Worm (Caenorhabditis elegans) whole organism, young adult: ENCODE results near the gene F59G1.8.

Experiments
- B0336.3 ChIP-seq: fragments of 200-800 bp; sonication (Bioruptor generic); IDR thresholded peaks from 2 replicates; pipeline ENCODE4 v1.3.6; 2022; ENCODE audit warnings: missing genetic modification characterization, missing compliant biosample characterization
- C17E4.6 ChIP-seq: fragments of 200-800 bp; sonication (Bioruptor generic); IDR thresholded peaks from 2 replicates; pipeline ENCODE4 v1.3.6; 2022; ENCODE audit warnings: missing genetic modification reagents, missing genetic modification characterization, missing compliant biosample characterization
- F22D6.2 ChIP-seq: sonication (generic microtip); optimal IDR thresholded peaks from 2 replicates; lab custom pipeline; 2016; ENCODE audit warnings: mild to moderate bottlenecking, missing genetic modification characterization, missing compliant biosample characterization
- F37B4.10 ChIP-seq: fragments of 200-800 bp; sonication (Bioruptor generic); IDR thresholded peaks from 2 replicates; pipeline ENCODE4 v1.3.6; 2022; ENCODE audit warnings: missing genetic modification characterization, missing compliant biosample characterization
- F49E8.2 ChIP-seq: sonication (generic microtip); optimal IDR thresholded peaks from 3 replicates; lab custom pipeline; 2017; ENCODE audit warnings: missing genetic modification characterization, mild to moderate bottlenecking, missing compliant biosample characterization, antibody characterized with exemption, moderate library complexity; ENCODE audit not compliant: insufficient read depth
- K11D2.4 ChIP-seq: fragments of 200-800 bp; sonication (Bioruptor generic); IDR thresholded peaks from 2 replicates; pipeline ENCODE4 v1.3.6; 2022; ENCODE audit warnings: missing genetic modification reagents, missing genetic modification characterization, missing compliant biosample characterization
- aptf-2 ChIP-seq: fragments of 200-800 bp; sonication (Bioruptor generic); conservative IDR thresholded peaks from 2 replicates; pipeline ENCODE4 v1.3.6; 2022; ENCODE audit warnings: missing genetic modification reagents, missing genetic modification characterization, missing compliant biosample characterization
- atf-7 ChIP-seq: sonication (generic microtip); optimal IDR thresholded peaks from 2 replicates; lab custom pipeline; 2017; ENCODE audit warnings: mild to moderate bottlenecking, missing genetic modification characterization, missing compliant biosample characterization
- attf-5 ChIP-seq: fragments of 200-800 bp; sonication (Bioruptor generic); optimal IDR thresholded peaks from 2 replicates; lab custom pipeline; 2018; ENCODE audit warnings: mild to moderate bottlenecking, missing genetic modification characterization, missing compliant biosample characterization
- cebp-1 ChIP-seq, 2 experiments: fragments of 200-800 bp in 1 of 2; sonication (Bioruptor generic) in 1 of 2; sonication (generic microtip) in 1 of 2; IDR thresholded peaks in 1 of 2; optimal IDR thresholded peaks in 1 of 2; 2 replicates each; pipeline versions ENCODE4 v1.3.6 to Lab custom; 2017 to 2022; ENCODE audit warnings: missing compliant biosample characterization in 2 of 2, missing genetic modification characterization in 2 of 2, mild to moderate bottlenecking in 1 of 2, missing genetic modification reagents in 1 of 2, moderate library complexity in 1 of 2
- chd-7 ChIP-seq: sonication (generic microtip); optimal IDR thresholded peaks from 2 replicates; lab custom pipeline; 2016; ENCODE audit warnings: mild to moderate bottlenecking, missing genetic modification characterization, moderate library complexity, missing compliant biosample characterization
- dox-1 ChIP-seq: fragments of 200-800 bp; sonication (Bioruptor generic); IDR thresholded peaks from 2 replicates; pipeline ENCODE4 v1.3.6; 2022; ENCODE audit warnings: missing genetic modification reagents, missing genetic modification characterization, missing compliant biosample characterization
- egl-44 ChIP-seq: fragments of 200-800 bp; sonication (Bioruptor generic); IDR thresholded peaks from 2 replicates; pipeline ENCODE4 v1.3.6; 2022; ENCODE audit warnings: missing genetic modification reagents, missing genetic modification characterization, missing compliant biosample characterization
- ets-4 ChIP-seq: fragments of 200-800 bp; sonication (Bioruptor generic); optimal IDR thresholded peaks from 2 replicates; lab custom pipeline; 2018; ENCODE audit warnings: mild to moderate bottlenecking, missing genetic modification characterization, missing compliant biosample characterization
- gei-17 ChIP-seq: fragments of 200-800 bp; sonication (Bioruptor generic); optimal IDR thresholded peaks from 2 replicates; lab custom pipeline; 2018; ENCODE audit warnings: mild to moderate bottlenecking, missing genetic modification characterization, missing compliant biosample characterization
- hlh-12 ChIP-seq: sonication (generic microtip); optimal IDR thresholded peaks from 2 replicates; lab custom pipeline; 2016; ENCODE audit warnings: missing genetic modification characterization, missing compliant biosample characterization
- hmg-20 ChIP-seq: fragments of 200-800 bp; sonication (Bioruptor generic); IDR thresholded peaks from 2 replicates; pipeline ENCODE4 v1.3.6; 2022; ENCODE audit warnings: missing genetic modification reagents, missing genetic modification characterization, missing compliant biosample characterization
- hsf-1 ChIP-seq: fragments of 200-800 bp; sonication (Bioruptor generic); IDR thresholded peaks from 2 replicates; pipeline ENCODE4 v1.3.6; 2022; ENCODE audit warnings: missing genetic modification reagents, missing genetic modification characterization, missing compliant biosample characterization
- let-607 ChIP-seq, 2 experiments: fragments of 200-800 bp in 1 of 2; sonication (Bioruptor generic) in 1 of 2; sonication (generic microtip) in 1 of 2; optimal IDR thresholded peaks; 2 replicates each; lab custom pipeline; 2016 to 2018; ENCODE audit warnings: mild to moderate bottlenecking in 2 of 2, missing compliant biosample characterization in 2 of 2, missing genetic modification characterization in 2 of 2, moderate library complexity in 2 of 2, missing genotype in 1 of 2
- mxl-1 ChIP-seq: sonication (generic microtip); optimal IDR thresholded peaks from 2 replicates; lab custom pipeline; 2016; ENCODE audit warnings: missing genetic modification characterization, missing compliant biosample characterization
- nfyb-1 ChIP-seq: fragments of 200-800 bp; sonication (Bioruptor generic); IDR thresholded peaks from 2 replicates; pipeline ENCODE4 v1.3.6; 2022; ENCODE audit warnings: missing genetic modification reagents, missing genetic modification characterization, missing compliant biosample characterization
- nhr-80 ChIP-seq: sonication (generic microtip); optimal IDR thresholded peaks from 2 replicates; lab custom pipeline; 2016; ENCODE audit warnings: missing genetic modification characterization, missing compliant biosample characterization
- snpc-1.1 ChIP-seq: sonication (generic microtip); optimal IDR thresholded peaks from 2 replicates; lab custom pipeline; 2017; ENCODE audit warnings: missing genetic modification characterization, mild to moderate bottlenecking, missing compliant biosample characterization, antibody characterized with exemption, moderate library complexity, missing genotype, missing genetic modification reagents; ENCODE audit not compliant: insufficient read depth
- snpc-3.4 ChIP-seq: sonication (generic microtip); optimal IDR thresholded peaks from 2 replicates; lab custom pipeline; 2017; ENCODE audit warnings: missing genetic modification characterization, mild to moderate bottlenecking, missing compliant biosample characterization, antibody characterized with exemption, moderate library complexity, missing genotype, missing genetic modification reagents
- snpc-4 ChIP-seq, 5 experiments: fragments of 150-350 bp in 1 of 5; sonication (generic microtip) in 4 of 5; optimal IDR thresholded peaks; 2 replicates each; lab custom pipeline; 2014 to 2018; ENCODE audit warnings: missing genetic modification characterization in 5 of 5, missing biosample characterization in 3 of 5, antibody characterized with exemption in 2 of 5, mild to moderate bottlenecking in 2 of 5, missing compliant biosample characterization in 2 of 5, missing genotype in 2 of 5, moderate library complexity in 2 of 5, missing genetic modification reagents in 1 of 5
- somi-1 ChIP-seq: fragments of 200-800 bp; sonication (Bioruptor generic); optimal IDR thresholded peaks from 2 replicates; lab custom pipeline; 2018; ENCODE audit warnings: mild to moderate bottlenecking, missing genetic modification characterization, missing compliant biosample characterization
- tbp1 ChIP-seq: fragments of 200-800 bp; sonication (Bioruptor generic); optimal IDR thresholded peaks from 2 replicates; lab custom pipeline; 2018; ENCODE audit warnings: mild to moderate bottlenecking, missing genetic modification characterization, missing compliant biosample characterization
- tbx-9 ChIP-seq: sonication (generic microtip); optimal IDR thresholded peaks from 2 replicates; lab custom pipeline; 2016; ENCODE audit warnings: borderline replicate concordance, missing genetic modification characterization, inconsistent platforms, missing compliant biosample characterization
- tlf-1 ChIP-seq: fragments of 200-800 bp; sonication (Bioruptor generic); optimal IDR thresholded peaks from 2 replicates; lab custom pipeline; 2018; ENCODE audit warnings: mild to moderate bottlenecking, missing genetic modification characterization, missing compliant biosample characterization
- unc-62 ChIP-seq: fragments of 150-350 bp; optimal IDR thresholded peaks from 2 replicates; lab custom pipeline; 2014; ENCODE audit warnings: missing biosample characterization, missing genetic modification reagents, missing genetic modification characterization
- ztf-18 ChIP-seq: sonication (generic microtip); optimal IDR thresholded peaks from 2 replicates; lab custom pipeline; 2016; ENCODE audit warnings: missing genotype, mild to moderate bottlenecking, missing genetic modification characterization, missing compliant biosample characterization
- ztf-3 ChIP-seq: fragments of 200-800 bp; sonication (Bioruptor generic); optimal IDR thresholded peaks from 2 replicates; lab custom pipeline; 2018; ENCODE audit warnings: mild to moderate bottlenecking, missing genetic modification characterization, missing compliant biosample characterization

Gene F59G1.8

DNA sequence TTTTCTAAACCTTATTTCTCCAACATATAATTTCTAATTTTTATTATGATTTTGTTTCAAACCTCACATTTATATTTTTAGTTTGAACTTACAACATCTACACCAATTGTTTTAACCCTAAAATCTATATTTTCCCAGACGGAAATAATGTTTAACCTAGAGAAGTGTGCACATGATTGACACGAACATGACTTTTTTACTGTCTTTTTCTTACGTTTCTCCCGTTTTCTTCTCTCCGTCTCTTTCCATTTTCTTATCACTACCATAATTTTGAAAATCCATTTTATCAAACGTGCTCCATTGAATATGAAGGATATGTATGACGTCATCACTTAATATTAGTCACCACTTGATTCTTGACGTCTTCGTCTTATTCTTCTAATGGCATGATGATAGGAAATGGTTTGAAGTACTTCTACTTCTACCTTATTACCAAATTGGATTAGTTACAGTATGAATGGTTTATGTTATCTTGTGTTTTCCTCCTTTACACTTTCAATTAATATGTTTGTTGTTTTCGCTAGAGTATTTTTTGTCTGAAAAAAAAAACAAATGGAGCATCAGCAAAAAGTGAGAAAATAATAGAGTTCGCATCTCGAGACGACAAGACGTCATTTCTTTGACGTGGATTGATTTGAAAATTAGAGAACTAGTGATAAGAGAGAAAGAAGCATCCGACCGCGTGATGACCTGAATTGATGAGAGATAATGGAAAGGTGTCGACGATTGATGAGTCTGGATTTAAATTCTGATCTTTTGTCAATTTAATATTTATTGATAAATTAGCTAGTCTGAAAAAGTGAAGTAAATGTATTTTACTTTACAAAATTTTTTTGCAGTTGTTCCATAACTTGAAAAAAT lies 25.8 kb downstream of the F59G1.8 start:
- TF ChIP-seq unc-62 (GFP tag; lab: Kevin White, UChicago) (peak; percentile 90), nhr-80 (peak; percentile 60), tbp1 (GFP tag; lab: Kevin White, UChicago) (no peak), cebp-1 (GFP tag; IDR thresholded peaks at IDR 0.05; lab: Robert Waterston, UW) (no peak), cebp-1 (tag; optimal IDR thresholded peaks at IDR 0.05; lab: Kevin White, UChicago) (peak; percentile 25), let-607 (tag; optimal IDR thresholded peaks at IDR 0.05; lab: Kevin White, UChicago) (peak in 1 of 2 experiments; percentile 21), chd-7 (tag; lab: Kevin White, UChicago) (no peak), atf-7 (tag; lab: Kevin White, UChicago) (peak; percentile 87)

DNA sequence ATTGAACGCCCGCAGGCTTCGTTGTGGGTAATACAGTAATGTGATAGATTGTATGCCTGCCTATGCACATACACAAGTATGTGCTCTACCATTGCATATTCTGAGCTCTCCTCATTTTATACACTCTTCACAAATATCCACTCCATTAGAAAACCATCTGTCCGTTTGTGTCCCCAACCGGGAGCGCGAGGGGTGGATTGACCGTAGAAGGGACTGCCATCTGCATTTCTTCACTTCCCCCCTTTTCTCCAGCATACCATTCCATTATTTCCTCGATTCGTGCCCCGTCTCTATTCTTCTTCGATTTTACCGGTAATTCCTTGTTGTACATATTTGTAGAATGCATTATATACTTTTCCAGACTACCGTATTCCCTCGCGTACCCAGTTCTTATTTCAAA lies 26.8 kb downstream of the F59G1.8 start:
- TF ChIP-seq ztf-18 (tag; lab: Kevin White, UChicago) (no peak), hsf-1 (no peak), dox-1 (0 out of 2 replicates have a peak, but pooled peaks have one; percentile 6), hmg-20 (GFP tag; lab: Robert Waterston, UW) (no peak), chd-7 (tag; lab: Kevin White, UChicago) (peak; percentile 12)

DNA sequence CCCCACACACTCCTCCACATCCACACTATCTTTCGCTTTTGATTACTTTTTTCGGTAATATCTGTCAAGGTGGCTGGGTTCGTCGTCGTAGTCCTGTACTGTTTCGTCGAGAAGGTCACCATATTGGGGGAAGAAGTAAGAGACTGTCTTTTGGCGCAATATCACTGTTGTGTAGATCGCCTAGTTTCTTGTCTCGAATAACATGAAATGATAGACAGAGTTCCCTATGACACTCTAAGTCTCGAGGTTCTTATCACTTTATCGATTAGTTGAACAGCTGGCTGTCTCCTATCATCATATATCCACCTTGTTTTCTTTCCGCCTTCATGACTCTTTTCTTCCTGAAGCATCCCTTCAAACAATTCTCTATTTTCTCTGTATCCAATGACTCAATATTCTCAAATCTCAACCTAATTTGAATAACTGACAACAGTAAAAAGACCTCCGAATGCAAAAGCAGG lies 27.6 kb downstream of the F59G1.8 start:
- TF ChIP-seq cebp-1 (GFP tag; IDR thresholded peaks at IDR 0.05; lab: Robert Waterston, UW) (no peak), cebp-1 (tag; optimal IDR thresholded peaks at IDR 0.05; lab: Kevin White, UChicago) (peak; percentile 7), unc-62 (GFP tag; lab: Kevin White, UChicago) (no peak), aptf-2 (0 out of 2 replicates have a peak, but pooled peaks have one; percentile 19)

DNA sequence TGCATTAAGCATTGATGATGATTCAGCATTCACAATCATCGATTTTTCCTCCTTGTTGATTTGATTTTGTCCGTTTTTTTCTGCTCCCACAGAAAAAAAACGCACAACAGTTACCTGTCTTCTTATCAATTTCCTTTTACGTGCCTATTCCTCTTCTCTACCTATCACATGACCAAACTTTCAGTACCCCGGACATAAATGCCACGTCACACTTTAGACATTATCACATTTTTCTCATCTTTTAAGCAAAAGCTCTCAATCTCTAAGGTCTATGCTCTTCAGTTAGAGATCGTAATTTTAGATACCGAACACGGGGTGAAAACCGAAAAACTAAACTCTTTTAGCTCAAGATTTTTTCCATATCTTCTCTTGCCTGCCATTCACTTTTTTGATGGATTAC lies 29.6 kb downstream of the F59G1.8 start:
- TF ChIP-seq egl-44 (GFP tag; lab: Robert Waterston, UW) (peak; percentile 70; the same call in 1 of the 2 replicates), atf-7 (tag; lab: Kevin White, UChicago) (peak; percentile 23), snpc-1.1 (tag; lab: Kevin White, UChicago) (no peak), let-607 (tag; optimal IDR thresholded peaks at IDR 0.05; lab: Kevin White, UChicago) (peak; percentile 58 to 88), ztf-3 (no peak), somi-1 (GFP tag; lab: Kevin White, UChicago) (no peak), attf-5 (peak; percentile 19), tbp1 (GFP tag; lab: Kevin White, UChicago) (peak; percentile 17), ets-4 (GFP tag; lab: Kevin White, UChicago) (peak; percentile 22), tlf-1 (GFP tag; lab: Kevin White, UChicago) (peak; percentile 0), snpc-4 (GFP tag; optimal IDR thresholded peaks at IDR 0.05; lab: Kevin White, UChicago) (no peak), snpc-4 (tag; optimal IDR thresholded peaks at IDR 0.05; lab: Kevin White, UChicago) (no peak), cebp-1 (GFP tag; IDR thresholded peaks at IDR 0.05; lab: Robert Waterston, UW) (no peak), cebp-1 (tag; optimal IDR thresholded peaks at IDR 0.05; lab: Kevin White, UChicago) (peak; percentile 33), B0336.3 (no peak), unc-62 (GFP tag; lab: Kevin White, UChicago) (peak; percentile 58), K11D2.4 (GFP tag; lab: Robert Waterston, UW) (no peak), tbx-9 (no peak), mxl-1 (tag; lab: Kevin White, UChicago) (no peak), nfyb-1 (GFP tag; lab: Robert Waterston, UW) (0 out of 2 replicates have a peak, but pooled peaks have one; percentile 8), gei-17 (GFP tag; lab: Kevin White, UChicago) (no peak), nhr-80 (peak; percentile 79), chd-7 (tag; lab: Kevin White, UChicago) (peak; percentile 30)

DNA sequence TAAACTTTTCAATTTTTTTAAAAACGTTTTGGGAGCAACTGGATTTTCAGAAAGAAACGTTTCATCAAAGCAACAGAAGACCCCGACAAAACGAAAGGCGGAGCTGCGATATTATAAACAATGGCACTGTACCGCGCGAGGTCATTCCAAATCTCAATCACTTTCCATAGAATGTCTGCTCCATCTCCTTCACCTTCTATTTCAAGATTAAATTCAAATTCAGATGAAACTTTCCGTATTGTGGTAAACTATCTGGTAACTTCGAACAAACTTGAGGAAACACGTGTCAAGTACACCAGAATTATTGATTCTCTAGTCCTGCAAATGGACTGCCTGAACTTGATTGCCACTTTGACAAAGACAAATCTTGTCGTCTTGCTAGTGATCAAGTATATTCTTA lies 34.4 kb downstream of the F59G1.8 start, which contains the start of gene F28B12.6:
TSS of gene F28B12.6 (plus strand) at position 49 of the 400 bp plus-strand sequence.
- no peak for TF ChIP-seq F37B4.10 (GFP tag; lab: Robert Waterston, UW)
- no peak for TF ChIP-seq cebp-1 (GFP tag; IDR thresholded peaks at IDR 0.05; lab: Robert Waterston, UW)
- peak; percentile 24 for TF ChIP-seq cebp-1 (tag; optimal IDR thresholded peaks at IDR 0.05; lab: Kevin White, UChicago)
- no peak for TF ChIP-seq F22D6.2 (tag; lab: Kevin White, UChicago)
- TF ChIP-seq F49E8.2, result no peak
- no peak for TF ChIP-seq let-607 (tag; optimal IDR thresholded peaks at IDR 0.05; lab: Kevin White, UChicago)
- no peak for TF ChIP-seq snpc-3.4 (tag; lab: Kevin White, UChicago)
- TF ChIP-seq somi-1 (GFP tag; lab: Kevin White, UChicago), result no peak
- no peak for TF ChIP-seq C17E4.6 (GFP tag; lab: Robert Waterston, UW)
- peak; percentile 52; the same call in 1 of the 2 replicates for TF ChIP-seq nfyb-1 (GFP tag; lab: Robert Waterston, UW)
- TF ChIP-seq nhr-80, result no peak
- TF ChIP-seq B0336.3, result peak; percentile 61; the same call in 1 of the 2 replicates
- no peak for TF ChIP-seq hlh-12 (tag; lab: Kevin White, UChicago)
